Worm (Caenorhabditis elegans) whole organism, young adult: ENCODE data around the gene oac-8.

Experiments
- F57C9.4 ChIP-seq: sonication (generic microtip); optimal IDR thresholded peaks from 2 replicates; lab custom pipeline; 2017; ENCODE audit warnings: mild to moderate bottlenecking, missing genetic modification characterization, missing compliant biosample characterization
- ceh-27 ChIP-seq: fragments of 200-800 bp; sonication (Bioruptor generic); optimal IDR thresholded peaks from 2 replicates; lab custom pipeline; 2018; ENCODE audit warnings: mild to moderate bottlenecking, missing genetic modification characterization, moderate library complexity, missing compliant biosample characterization
- die-1 ChIP-seq: sonication (generic microtip); optimal IDR thresholded peaks from 2 replicates; lab custom pipeline; 2016; ENCODE audit warnings: missing genotype, mild to moderate bottlenecking, missing genetic modification characterization, missing compliant biosample characterization
- him-1 ChIP-seq: sonication (generic microtip); optimal IDR thresholded peaks from 2 replicates; lab custom pipeline; 2016; ENCODE audit warnings: missing genotype, missing genetic modification reagents, missing genetic modification characterization, missing compliant biosample characterization
- nhr-179 ChIP-seq: sonication (generic microtip); optimal IDR thresholded peaks from 2 replicates; lab custom pipeline; 2016; ENCODE audit warnings: mild to moderate bottlenecking, missing genetic modification characterization, missing compliant biosample characterization
- unc-62 ChIP-seq: fragments of 150-350 bp; optimal IDR thresholded peaks from 2 replicates; lab custom pipeline; 2014; ENCODE audit warnings: missing biosample characterization, missing genetic modification reagents, missing genetic modification characterization

- no peak for TF ChIP-seq ceh-27 (GFP tag; lab: Kevin White, UChicago)
- no peak for TF ChIP-seq unc-62 (GFP tag; lab: Kevin White, UChicago)
- TF ChIP-seq him-1 (tag; lab: Kevin White, UChicago), result no peak
- no peak for TF ChIP-seq F57C9.4 (tag; lab: Kevin White, UChicago)
- no peak for TF ChIP-seq die-1
- no peak for TF ChIP-seq nhr-179
These were observed 6.0 kb upstream of the oac-8 start, which contains the start of gene lgc-43 for ce11 chrIV:10578367-10578766.
